Worm (Caenorhabditis elegans): ENCODE measurements around the gene M106.2.

DNA sequence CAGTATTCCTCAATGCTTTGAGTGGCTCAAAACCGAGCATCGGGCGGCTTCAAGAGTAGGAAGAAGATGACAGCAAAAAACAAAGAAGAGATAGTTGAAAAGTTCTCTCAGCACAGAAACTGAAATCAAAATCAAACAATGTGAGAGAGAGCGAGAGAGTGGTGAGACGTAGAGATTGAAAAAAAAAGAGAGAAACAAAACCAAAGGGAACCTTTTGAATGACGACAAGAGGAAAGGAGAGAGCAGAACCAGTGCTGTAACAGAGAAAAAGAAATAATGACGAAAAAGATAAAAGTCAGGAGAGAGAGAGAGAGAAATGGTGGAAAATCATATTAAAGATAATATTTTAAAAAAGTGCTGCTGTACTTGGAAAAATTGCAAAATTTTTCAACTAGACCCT is 17.4 kb upstream of the M106.2 start:
- TF ChIP-seq che-1 (tag; optimal IDR thresholded peaks at IDR 0.05) (no peak), elt-2 (tag; optimal IDR thresholded peaks at IDR 0.05) (no peak), syd-9 (tag; optimal IDR thresholded peaks at IDR 0.05) (no peak), ceh-9 (tag; optimal IDR thresholded peaks at IDR 0.05) (no peak), F13H6.1 (tag; optimal IDR thresholded peaks at IDR 0.05) (no peak), tbx-2 (tag; optimal IDR thresholded peaks at IDR 0.05) (no peak), ama-1 (optimal IDR thresholded peaks at IDR 0.05) (no peak), hlh-30 (tag; optimal IDR thresholded peaks at IDR 0.05; ENCODE audit: insufficient read depth) (no peak), tbx-7 (tag; optimal IDR thresholded peaks at IDR 0.05) (no peak), npax-4 (tag; optimal IDR thresholded peaks at IDR 0.05) (no peak), pag-3 (tag; optimal IDR thresholded peaks at IDR 0.05; ENCODE audit: borderline replicate concordance) (no peak)
